Fruit fly (Drosophila melanogaster) whole organism, pupa: ENCODE results near the gene Cyp4d1.

ENCODE experiments used
- CG10348 ChIP-seq: fragments of 200-800 bp; sonication (Bioruptor generic); IDR thresholded peaks from 2 replicates; pipeline ENCODE4 v1.3.6; 2022; ENCODE audit warnings: missing biosample characterization, missing genetic modification characterization
- CG12605 ChIP-seq: fragments of 200-800 bp; sonication (Bioruptor generic); IDR thresholded peaks from 2 replicates; pipeline ENCODE4 v1.3.6; 2022; ENCODE audit warnings: missing biosample characterization, missing genetic modification characterization
- CG13204 ChIP-seq: fragments of 200-800 bp; sonication (Bioruptor generic); optimal IDR thresholded peaks from 2 replicates; lab custom pipeline; 2018; ENCODE audit warnings: missing biosample characterization, mild to moderate bottlenecking, missing genetic modification characterization, moderate library complexity
- CG14655 ChIP-seq: fragments of 200-800 bp; sonication (Bioruptor generic); optimal IDR thresholded peaks from 3 replicates; lab custom pipeline; 2017; ENCODE audit warnings: mild to moderate bottlenecking, missing biosample characterization, missing genetic modification reagents, missing genetic modification characterization
- CG15710 ChIP-seq: fragments of 200-800 bp; sonication (Bioruptor generic); optimal IDR thresholded peaks from 2 replicates; lab custom pipeline; 2018; ENCODE audit warnings: missing biosample characterization, mild to moderate bottlenecking, missing genetic modification characterization, moderate library complexity
- CG17806 ChIP-seq: fragments of 200-800 bp; sonication (Bioruptor generic); optimal IDR thresholded peaks from 2 replicates; lab custom pipeline; 2018; ENCODE audit warnings: missing biosample characterization, mild to moderate bottlenecking, missing genetic modification characterization, moderate library complexity
- CG32121 ChIP-seq: fragments of 200-800 bp; sonication (Bioruptor generic); IDR thresholded peaks from 2 replicates; pipeline ENCODE4 v1.3.6; 2022; ENCODE audit warnings: missing biosample characterization, missing genetic modification characterization
- CG34367 ChIP-seq: fragments of 200-800 bp; sonication (Bioruptor generic); optimal IDR thresholded peaks from 2 replicates; lab custom pipeline; 2018; ENCODE audit warnings: missing biosample characterization, mild to moderate bottlenecking, missing genetic modification characterization
- CG4496 ChIP-seq: fragments of 200-800 bp; sonication (Bioruptor generic); IDR thresholded peaks from 3 replicates; pipeline ENCODE4 v1.3.6; 2022; ENCODE audit warnings: missing biosample characterization, missing genetic modification characterization
- CG8159 ChIP-seq: fragments of 200-800 bp; sonication (Bioruptor generic); optimal IDR thresholded peaks from 3 replicates; lab custom pipeline; 2018; ENCODE audit warnings: missing biosample characterization, mild to moderate bottlenecking, missing genetic modification characterization, moderate library complexity
- CG8301 ChIP-seq: fragments of 200-800 bp; sonication (Bioruptor generic); optimal IDR thresholded peaks from 2 replicates; lab custom pipeline; 2018; ENCODE audit warnings: missing biosample characterization, mild to moderate bottlenecking, missing genetic modification characterization
- CG9948 ChIP-seq: fragments of 200-800 bp; sonication (Bioruptor generic); optimal IDR thresholded peaks from 2 replicates; lab custom pipeline; 2018; ENCODE audit warnings: missing biosample characterization, mild to moderate bottlenecking, missing genetic modification characterization, moderate library complexity
- D1 ChIP-seq: fragments of 200-800 bp; sonication (Bioruptor generic); optimal IDR thresholded peaks from 2 replicates; lab custom pipeline; 2018; ENCODE audit warnings: missing biosample characterization, mild to moderate bottlenecking, missing genetic modification characterization, moderate library complexity
- EcR ChIP-seq: fragments of 200-800 bp; sonication (Bioruptor generic); optimal IDR thresholded peaks from 3 replicates; lab custom pipeline; 2019; ENCODE audit warnings: missing biosample characterization, missing genetic modification characterization, mild to moderate bottlenecking, moderate library complexity, missing genetic modification reagents
- Ets98B ChIP-seq: fragments of 200-800 bp; sonication (Bioruptor generic); IDR thresholded peaks from 2 replicates; pipeline ENCODE4 v1.3.6; 2022; ENCODE audit warnings: missing biosample characterization, missing genetic modification characterization
- Pif1A ChIP-seq: fragments of 200-800 bp; sonication (Bioruptor generic); optimal IDR thresholded peaks from 3 replicates; lab custom pipeline; 2016; ENCODE audit warnings: missing biosample characterization, missing genetic modification characterization
- Pif1B ChIP-seq: fragments of 200-800 bp; sonication (Bioruptor generic); optimal IDR thresholded peaks from 3 replicates; lab custom pipeline; 2016; ENCODE audit warnings: missing biosample characterization, missing genetic modification characterization
- Snoo ChIP-seq: fragments of 200-800 bp; sonication (Bioruptor generic); optimal IDR thresholded peaks from 3 replicates; lab custom pipeline; 2017; ENCODE audit warnings: missing biosample characterization, mild to moderate bottlenecking, missing genetic modification characterization, inconsistent platforms
- fd96Ca ChIP-seq: fragments of 200-800 bp; sonication (Bioruptor generic); IDR thresholded peaks from 3 replicates; pipeline ENCODE4 v1.3.6; 2022; ENCODE audit warnings: missing biosample characterization, missing genetic modification characterization
- gl ChIP-seq: fragments of 200-800 bp; sonication (Bioruptor generic); optimal IDR thresholded peaks from 2 replicates; lab custom pipeline; 2018; ENCODE audit warnings: missing biosample characterization, mild to moderate bottlenecking, missing genetic modification characterization
- rn ChIP-seq: fragments of 200-800 bp; sonication (Bioruptor generic); IDR thresholded peaks from 2 replicates; pipeline ENCODE4 v1.3.6; 2022; ENCODE audit warnings: missing biosample characterization, missing genetic modification characterization

The Cyp4d1 gene

dm6 chrX:2157929-2158610, 3.9 kb downstream of the Cyp4d1 start:
- TF ChIP-seq CG13204 (no peak), CG8301 (tag; lab: Kevin White, UChicago) (no peak), rn (GFP tag; lab: Robert Waterston, UW) (no peak), fd96Ca (no peak), CG4496 (no peak), CG10348 (GFP tag; lab: Robert Waterston, UW) (no peak), Snoo (tag; lab: Kevin White, UChicago) (no peak)

DNA sequence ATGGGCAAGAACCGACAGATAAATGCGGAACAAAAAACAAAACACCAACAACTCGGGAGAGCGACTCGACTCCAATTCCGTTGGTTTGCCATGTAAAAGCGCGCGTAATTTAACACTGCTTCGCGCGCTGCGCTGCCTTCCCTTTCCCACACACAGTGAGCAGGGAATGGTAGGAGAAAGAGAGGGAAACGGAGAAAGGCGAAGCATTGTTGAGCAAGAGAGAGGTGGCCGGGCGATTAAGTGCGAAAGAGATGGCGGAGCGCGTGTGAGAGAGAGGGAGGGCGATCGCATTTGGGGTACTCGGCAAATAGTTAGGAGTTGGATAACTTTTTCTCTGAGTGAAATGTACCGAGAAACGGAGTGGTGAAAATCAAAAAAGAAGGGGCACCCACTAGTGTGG, 6.1 kb downstream of the Cyp4d1 start:
- TF ChIP-seq CG32121 (GFP tag; lab: Robert Waterston, UW) (peak; percentile 42; the same call in 1 of the 2 replicates), CG15710 (tag; lab: Kevin White, UChicago) (no peak), Snoo (tag; lab: Kevin White, UChicago) (no peak), CG13204 (peak; percentile 39), fd96Ca (peak; percentile 32; the same call in 1 of the 3 replicates), Ets98B (peak; percentile 38; the same call in 1 of the 2 replicates), EcR (GFP tag; lab: Kevin White, UChicago) (peak; percentile 21), CG4496 (no peak)
- TF ChIP-seq, all 21 proteins: peak for 5

DNA sequence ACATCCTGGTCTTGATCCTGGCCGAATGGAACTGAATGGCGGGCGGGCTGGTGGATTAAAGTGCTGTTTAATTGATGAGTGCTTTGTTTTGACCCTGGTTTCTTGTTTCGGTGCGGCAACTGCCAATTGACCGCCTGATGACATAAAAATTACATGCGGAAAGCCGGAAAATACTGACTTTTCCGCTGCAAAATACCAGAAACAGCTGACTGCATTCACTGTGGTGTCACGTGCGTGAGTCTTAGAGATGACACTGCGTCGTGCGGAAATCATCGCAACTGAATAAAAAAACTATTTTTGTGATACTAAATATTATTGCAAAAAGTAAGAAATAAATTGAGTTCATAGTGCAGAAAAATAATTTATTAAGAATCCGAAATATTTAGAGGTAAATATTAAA, 12.5 kb downstream of the Cyp4d1 start, which contains the start of gene bcn92:
Gene bcn92 (minus strand): TSS at position 170 of the 400 bp plus-strand sequence.
- TF ChIP-seq CG32121 (GFP tag; lab: Robert Waterston, UW) (0 out of 2 replicates have a peak, but pooled peaks have one; percentile 11), CG12605 (no peak), CG34367 (tag; lab: Kevin White, UChicago) (no peak), CG8159 (tag; lab: Kevin White, UChicago) (no peak), CG9948 (tag; lab: Kevin White, UChicago) (no peak), CG4496 (peak; percentile 57; the same call in 2 of the 3 replicates), Ets98B (0 out of 2 replicates have a peak, but pooled peaks have one; percentile 21), CG17806 (tag; lab: Kevin White, UChicago) (no peak), CG15710 (tag; lab: Kevin White, UChicago) (peak; percentile 15), CG14655 (no peak), D1 (tag; lab: Kevin White, UChicago) (no peak), EcR (GFP tag; lab: Kevin White, UChicago) (no peak)

DNA sequence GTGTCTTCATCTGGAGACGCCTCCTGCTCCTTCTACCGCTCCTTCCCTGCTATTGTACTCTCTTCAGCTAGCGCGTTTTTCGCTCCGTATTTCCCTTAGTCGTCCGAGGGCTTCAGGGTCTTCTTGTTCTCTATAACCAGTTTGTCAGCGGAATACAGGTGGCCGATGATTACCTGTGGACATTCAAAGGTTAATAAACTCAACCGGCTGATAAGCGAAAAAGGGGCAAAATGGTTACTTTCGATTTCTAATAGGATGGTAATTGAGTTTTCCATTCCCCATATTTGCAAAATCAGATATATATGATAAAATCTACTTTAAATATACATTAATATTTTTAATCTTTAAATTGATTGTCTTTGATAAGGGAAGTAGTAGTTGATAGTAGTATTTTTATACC, 13.3 kb downstream of the Cyp4d1 start:
- TF ChIP-seq EcR (GFP tag; lab: Kevin White, UChicago) (peak; percentile 92), fd96Ca (no peak)

- TF ChIP-seq CG17806 (tag; lab: Kevin White, UChicago) (no peak), D1 (tag; lab: Kevin White, UChicago) (no peak), Pif1A (no peak), CG34367 (tag; lab: Kevin White, UChicago) (no peak), CG9948 (tag; lab: Kevin White, UChicago) (no peak), CG32121 (GFP tag; lab: Robert Waterston, UW) (no peak), Snoo (tag; lab: Kevin White, UChicago) (no peak), EcR (GFP tag; lab: Kevin White, UChicago) (no peak), fd96Ca (no peak), CG8301 (tag; lab: Kevin White, UChicago) (no peak), CG4496 (no peak), gl (tag; lab: Kevin White, UChicago) (no peak), CG13204 (no peak), CG15710 (tag; lab: Kevin White, UChicago) (no peak), rn (GFP tag; lab: Robert Waterston, UW) (no peak), Ets98B (no peak), CG12605 (no peak), CG14655 (no peak), CG8159 (tag; lab: Kevin White, UChicago) (no peak), Pif1B (GFP tag; lab: Kevin White, UChicago) (no peak)
Observed at dm6 chrX:2147475-2147874, 14.5 kb downstream of the Cyp4d1 start.

dm6 chrX:2146574-2146973, 15.4 kb downstream of the Cyp4d1 start:
- TF ChIP-seq EcR (GFP tag; lab: Kevin White, UChicago) (peak; percentile 17), CG4496 (peak; percentile 47; the same call in 2 of the 3 replicates), D1 (tag; lab: Kevin White, UChicago) (no peak), fd96Ca (peak; percentile 42; the same call in 1 of the 3 replicates), CG8301 (tag; lab: Kevin White, UChicago) (peak; percentile 31), CG12605 (peak; percentile 34; the same call in 1 of the 2 replicates)
